Worm (Caenorhabditis elegans) whole organism, L2 larva: ENCODE results near the gene srz-54.

ENCODE experiments used
- Y55F3AM.14 ChIP-seq: fragments of 200-800 bp; sonication (Bioruptor generic); optimal IDR thresholded peaks from 2 replicates; lab custom pipeline; 2018; ENCODE audit warnings: mild to moderate bottlenecking, missing genetic modification characterization, missing compliant biosample characterization
- ZK546.5 ChIP-seq: sonication (generic microtip); optimal IDR thresholded peaks from 2 replicates; lab custom pipeline; 2017; ENCODE audit warnings: missing biosample characterization, missing genetic modification characterization
- alr-1 ChIP-seq: fragments of 150-350 bp; optimal IDR thresholded peaks from 2 replicates; lab custom pipeline; 2014; ENCODE audit warnings: missing biosample characterization, missing genetic modification characterization
- ama-1 ChIP-seq: fragments of 150-350 bp; optimal IDR thresholded peaks from 2 replicates; lab custom pipeline; 2018; ENCODE audit warnings: inconsistent platforms
- ceh-82 ChIP-seq: fragments of 150-350 bp; optimal IDR thresholded peaks from 2 replicates; lab custom pipeline; 2014; ENCODE audit warnings: missing biosample characterization, missing genetic modification characterization
- dmd-4 ChIP-seq: sonication (generic microtip); optimal IDR thresholded peaks from 2 replicates; lab custom pipeline; 2017; ENCODE audit warnings: missing biosample characterization, missing genetic modification characterization
- elt-1 ChIP-seq: fragments of 150-350 bp; optimal IDR thresholded peaks from 2 replicates; lab custom pipeline; 2014; ENCODE audit warnings: missing biosample characterization, missing genetic modification characterization
- elt-3 ChIP-seq: sonication (generic microtip); optimal IDR thresholded peaks from 2 replicates; lab custom pipeline; 2017; ENCODE audit warnings: missing biosample characterization, missing genetic modification characterization
- lin-11 ChIP-seq: fragments of 150-350 bp; sonication (generic microtip); optimal IDR thresholded peaks from 2 replicates; lab custom pipeline; 2014; ENCODE audit warnings: missing biosample characterization, missing genetic modification characterization, inconsistent platforms, mixed read lengths
- lsy-2 ChIP-seq, 2 experiments: fragments of 150-350 bp in 1 of 2; sonication (generic microtip) in 1 of 2; optimal IDR thresholded peaks; 2 replicates each; lab custom pipeline; 2014 to 2017; ENCODE audit warnings: missing biosample characterization in 2 of 2, missing genetic modification characterization in 2 of 2
- mdl-1 ChIP-seq, 2 experiments: fragments of 150-350 bp in 1 of 2; sonication (generic microtip) in 1 of 2; optimal IDR thresholded peaks; 2 replicates each; lab custom pipeline; 2017; ENCODE audit warnings: missing biosample characterization in 2 of 2, missing genetic modification characterization in 2 of 2
- nhr-23 ChIP-seq: fragments of 150-350 bp; optimal IDR thresholded peaks from 2 replicates; lab custom pipeline; 2014; ENCODE audit warnings: missing biosample characterization, missing genetic modification reagents, missing genetic modification characterization

srz-54 gene

DNA sequence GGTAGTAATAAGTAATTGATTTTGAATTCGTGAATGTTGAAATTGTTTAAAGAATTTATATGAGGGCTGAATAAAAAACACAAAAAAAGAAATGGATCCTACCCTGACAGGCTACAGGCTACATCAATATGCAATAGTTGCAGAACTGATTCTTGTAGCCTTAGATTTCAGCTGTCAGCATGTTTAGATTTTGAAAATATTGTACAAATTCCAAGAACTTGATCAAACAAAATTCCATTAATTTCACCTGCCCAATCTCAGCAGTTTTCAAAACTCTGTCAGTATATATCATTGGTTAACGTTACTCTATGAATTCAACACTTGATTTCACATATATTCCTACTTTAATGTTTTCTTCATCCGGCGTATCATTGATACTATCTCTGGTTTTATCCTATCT lies 50.0 kb downstream of the srz-54 start:
- TF ChIP-seq lsy-2 (tag; optimal IDR thresholded peaks at IDR 0.05; lab: Kevin White, UChicago) (no peak), mdl-1 (tag; optimal IDR thresholded peaks at IDR 0.05; lab: Kevin White, UChicago) (no peak), Y55F3AM.14 (GFP tag; lab: Kevin White, UChicago) (no peak), elt-3 (no peak), elt-1 (tag; lab: Kevin White, UChicago) (no peak), alr-1 (tag; lab: Kevin White, UChicago) (no peak), ama-1 (no peak), lin-11 (tag; lab: Kevin White, UChicago) (no peak), dmd-4 (tag; lab: Kevin White, UChicago) (no peak), nhr-23 (tag; lab: Kevin White, UChicago) (no peak), ZK546.5 (tag; lab: Kevin White, UChicago) (no peak), ceh-82 (tag; lab: Kevin White, UChicago) (no peak)
